Worm (Caenorhabditis elegans) whole organism, L3 larva: ENCODE measurements around the gene K01A2.5.

Experiments
- R02D3.7 ChIP-seq: fragments of 150-350 bp; optimal IDR thresholded peaks from 2 replicates; lab custom pipeline; 2014; ENCODE audit warnings: missing biosample characterization, missing genetic modification characterization
- ZK546.5 ChIP-seq: sonication (generic microtip); optimal IDR thresholded peaks from 2 replicates; lab custom pipeline; 2017; ENCODE audit warnings: missing biosample characterization, missing genetic modification characterization
- ama-1 ChIP-seq: fragments of 150-350 bp; optimal IDR thresholded peaks from 2 replicates; lab custom pipeline; 2018
- ceh-28 ChIP-seq: fragments of 150-350 bp; optimal IDR thresholded peaks from 2 replicates; lab custom pipeline; 2014; ENCODE audit warnings: missing biosample characterization, missing genetic modification reagents, missing genetic modification characterization
- ceh-82 ChIP-seq: fragments of 150-350 bp; optimal IDR thresholded peaks from 2 replicates; lab custom pipeline; 2014; ENCODE audit warnings: missing biosample characterization, missing genetic modification characterization
- ceh-9 ChIP-seq: sonication (generic microtip); optimal IDR thresholded peaks from 2 replicates; lab custom pipeline; 2018; ENCODE audit warnings: missing biosample characterization, missing genetic modification characterization
- daf-12 ChIP-seq: fragments of 150-350 bp; optimal IDR thresholded peaks from 2 replicates; lab custom pipeline; 2014; ENCODE audit warnings: missing biosample characterization, missing genetic modification reagents, missing genetic modification characterization
- egl-27 ChIP-seq: sonication (generic microtip); optimal IDR thresholded peaks from 4 replicates; lab custom pipeline; 2017; ENCODE audit warnings: missing biosample characterization, missing genetic modification reagents, missing genetic modification characterization
- elt-2 ChIP-seq: sonication (generic microtip); optimal IDR thresholded peaks from 2 replicates; lab custom pipeline; 2016; ENCODE audit warnings: missing genetic modification reagents, mild to moderate bottlenecking, missing genetic modification characterization, missing compliant biosample characterization
- elt-3 ChIP-seq, 3 experiments: fragments of 150-350 bp in 1 of 3; sonication (generic microtip) in 2 of 3; optimal IDR thresholded peaks; 2 replicates in 2 of 3; 4 replicates in 1 of 3; lab custom pipeline; 2014 to 2017; ENCODE audit warnings: missing biosample characterization in 3 of 3, missing genetic modification characterization in 3 of 3
- eor-1 ChIP-seq, 2 experiments: fragments of 150-350 bp; optimal IDR thresholded peaks; 2 replicates each; lab custom pipeline; 2014 to 2018; ENCODE audit warnings: missing biosample characterization in 2 of 2, missing genetic modification characterization in 2 of 2
- fkh-10 ChIP-seq: sonication (generic microtip); optimal IDR thresholded peaks from 2 replicates; lab custom pipeline; 2017; ENCODE audit warnings: missing biosample characterization, missing genetic modification reagents, missing genetic modification characterization
- fos-1 ChIP-seq: fragments of 150-350 bp; optimal IDR thresholded peaks from 2 replicates; lab custom pipeline; 2014; ENCODE audit warnings: missing biosample characterization, missing genetic modification characterization
- hmg-11 ChIP-seq: sonication (generic microtip); optimal IDR thresholded peaks from 2 replicates; lab custom pipeline; 2016; ENCODE audit warnings: missing genetic modification characterization, missing compliant biosample characterization
- jun-1 ChIP-seq: fragments of 150-350 bp; optimal IDR thresholded peaks from 2 replicates; lab custom pipeline; 2014; ENCODE audit warnings: missing biosample characterization, missing genetic modification reagents, missing genetic modification characterization
- lin-15B ChIP-seq: fragments of 150-350 bp; optimal IDR thresholded peaks from 2 replicates; lab custom pipeline; 2014; ENCODE audit warnings: missing biosample characterization, missing genetic modification characterization
- lin-39 ChIP-seq: fragments of 150-350 bp; optimal IDR thresholded peaks from 2 replicates; lab custom pipeline; 2018; ENCODE audit warnings: missing biosample characterization, missing genetic modification reagents, missing genetic modification characterization
- mdl-1 ChIP-seq: fragments of 150-350 bp; optimal IDR thresholded peaks from 2 replicates; lab custom pipeline; 2014; ENCODE audit warnings: missing biosample characterization, missing genetic modification characterization
- nfya-1 ChIP-seq: sonication (generic microtip); optimal IDR thresholded peaks from 2 replicates; lab custom pipeline; 2017; ENCODE audit warnings: missing genetic modification characterization, mild to moderate bottlenecking, missing compliant biosample characterization, antibody characterized with exemption, moderate library complexity; ENCODE audit not compliant: insufficient read depth
- nhr-11 ChIP-seq: fragments of 150-350 bp; optimal IDR thresholded peaks from 2 replicates; lab custom pipeline; 2014; ENCODE audit warnings: missing biosample characterization, missing genetic modification characterization
- nhr-12 ChIP-seq: fragments of 150-350 bp; optimal IDR thresholded peaks from 2 replicates; lab custom pipeline; 2014; ENCODE audit warnings: missing biosample characterization, missing genetic modification characterization
- nhr-23 ChIP-seq: fragments of 150-350 bp; optimal IDR thresholded peaks from 2 replicates; lab custom pipeline; 2014; ENCODE audit warnings: missing biosample characterization, missing genetic modification reagents, missing genetic modification characterization
- nhr-25 ChIP-seq: sonication (generic microtip); optimal IDR thresholded peaks from 2 replicates; lab custom pipeline; 2017; ENCODE audit warnings: missing biosample characterization, missing genetic modification characterization
- nhr-28 ChIP-seq: fragments of 150-350 bp; optimal IDR thresholded peaks from 2 replicates; lab custom pipeline; 2014; ENCODE audit warnings: missing biosample characterization, missing genetic modification characterization
- nhr-76 ChIP-seq: fragments of 150-350 bp; sonication (generic microtip); optimal IDR thresholded peaks from 5 replicates; lab custom pipeline; 2014; ENCODE audit warnings: missing biosample characterization, missing genetic modification characterization
- nhr-77 ChIP-seq: fragments of 150-350 bp; optimal IDR thresholded peaks from 2 replicates; lab custom pipeline; 2014; ENCODE audit warnings: missing biosample characterization, missing genetic modification characterization
- pha-4 ChIP-seq: fragments of 150-350 bp; optimal IDR thresholded peaks from 2 replicates; lab custom pipeline; 2014; ENCODE audit warnings: missing biosample characterization, missing genetic modification reagents, missing genetic modification characterization
- pqm-1 ChIP-seq: fragments of 150-350 bp; optimal IDR thresholded peaks from 2 replicates; lab custom pipeline; 2017; ENCODE audit warnings: missing biosample characterization, missing genetic modification characterization, inconsistent platforms
- sea-2 ChIP-seq: fragments of 150-350 bp; sonication (generic microtip); optimal IDR thresholded peaks from 4 replicates; lab custom pipeline; 2014; ENCODE audit warnings: missing biosample characterization, missing genetic modification reagents, missing genetic modification characterization
- skn-1 ChIP-seq: fragments of 150-350 bp; optimal IDR thresholded peaks from 2 replicates; lab custom pipeline; 2014; ENCODE audit warnings: missing biosample characterization, missing genetic modification characterization
- tbx-2 ChIP-seq: sonication (generic microtip); optimal IDR thresholded peaks from 2 replicates; lab custom pipeline; 2016; ENCODE audit warnings: mild to moderate bottlenecking, missing genetic modification characterization, missing compliant biosample characterization
- ztf-11 ChIP-seq: fragments of 150-350 bp; optimal IDR thresholded peaks from 2 replicates; lab custom pipeline; 2014; ENCODE audit warnings: missing biosample characterization, missing genetic modification characterization

Gene K01A2.5

ce11 chrII:323048-323776 is 22.1 kb downstream of the K01A2.5 start, which contains the start of gene K01A2.10 (continued):
- no peak for TF ChIP-seq mdl-1 (tag; lab: Kevin White, UChicago)
- no peak for TF ChIP-seq ztf-11 (tag; lab: Kevin White, UChicago)
- no peak for TF ChIP-seq fos-1 (tag; lab: Kevin White, UChicago)
- TF ChIP-seq nhr-23 (tag; lab: Kevin White, UChicago): no peak
- TF ChIP-seq nhr-25 (tag; lab: Kevin White, UChicago): peak; percentile 23
- peak; percentile 75 for TF ChIP-seq nfya-1 (tag; lab: Kevin White, UChicago)
- no peak for TF ChIP-seq R02D3.7 (tag; lab: Kevin White, UChicago)
- TF ChIP-seq ceh-9 (tag; lab: Kevin White, UChicago): no peak
- TF ChIP-seq pha-4 (tag; lab: Kevin White, UChicago): no peak
- TF ChIP-seq eor-1 (tag; optimal IDR thresholded peaks at IDR 0.05; lab: Kevin White, UChicago): no peak
- TF ChIP-seq, all 47 proteins: peak for 7

- no peak for TF ChIP-seq ztf-11 (tag; lab: Kevin White, UChicago)
These were observed 24.7 kb downstream of the K01A2.5 start, which contains the start of gene sgcb-1 for ce11 chrII:325639-326350. sgcb-1 (plus strand) TSS chrII:326300.

ce11 chrII:332419-332818 is 31.3 kb downstream of the K01A2.5 start, which contains the start of gene cbn-1:
cbn-1 (minus strand) TSS chrII:332519.
- TF ChIP-seq fos-1 (tag; lab: Kevin White, UChicago): no peak
- no peak for TF ChIP-seq pqm-1
- TF ChIP-seq hmg-11 (tag; lab: Kevin White, UChicago): no peak
- no peak for TF ChIP-seq nhr-23 (tag; lab: Kevin White, UChicago)
- no peak for TF ChIP-seq lin-15B

- TF ChIP-seq ztf-11 (tag; lab: Kevin White, UChicago) (no peak), daf-12 (tag; lab: Kevin White, UChicago) (no peak), nhr-25 (tag; lab: Kevin White, UChicago) (no peak), nhr-23 (tag; lab: Kevin White, UChicago) (peak; percentile 15), skn-1 (tag; lab: Kevin White, UChicago) (no peak), ceh-82 (no peak), nhr-12 (tag; lab: Kevin White, UChicago) (no peak), tbx-2 (no peak), pqm-1 (no peak), ceh-28 (tag; lab: Kevin White, UChicago) (no peak), sea-2 (GFP tag; lab: Kevin White, UChicago) (no peak), fkh-10 (GFP tag; lab: Kevin White, UChicago) (no peak), elt-2 (peak; percentile 34)
These were observed 32.9 kb downstream of the K01A2.5 start for ce11 chrII:333853-334449.

ce11 chrII:334828-335227 is 33.8 kb downstream of the K01A2.5 start:
- TF ChIP-seq elt-3 (tag; optimal IDR thresholded peaks at IDR 0.05; lab: Kevin White, UChicago) (no peak), jun-1 (tag; lab: Kevin White, UChicago) (no peak), lin-39 (tag; lab: Kevin White, UChicago) (no peak), nhr-76 (tag; lab: Kevin White, UChicago) (no peak), ama-1 (no peak), eor-1 (tag; optimal IDR thresholded peaks at IDR 0.05; lab: Kevin White, UChicago) (no peak), nhr-28 (no peak), tbx-2 (no peak), ceh-28 (tag; lab: Kevin White, UChicago) (no peak), ceh-82 (no peak), fkh-10 (GFP tag; lab: Kevin White, UChicago) (no peak), nhr-11 (tag; lab: Kevin White, UChicago) (no peak), egl-27 (tag; lab: Kevin White, UChicago) (no peak), ZK546.5 (no peak), nfya-1 (tag; lab: Kevin White, UChicago) (no peak), pqm-1 (no peak), nhr-77 (no peak)
